Fruit fly (Drosophila melanogaster): ENCODE data around the gene Orct.

Gene Orct

DNA sequence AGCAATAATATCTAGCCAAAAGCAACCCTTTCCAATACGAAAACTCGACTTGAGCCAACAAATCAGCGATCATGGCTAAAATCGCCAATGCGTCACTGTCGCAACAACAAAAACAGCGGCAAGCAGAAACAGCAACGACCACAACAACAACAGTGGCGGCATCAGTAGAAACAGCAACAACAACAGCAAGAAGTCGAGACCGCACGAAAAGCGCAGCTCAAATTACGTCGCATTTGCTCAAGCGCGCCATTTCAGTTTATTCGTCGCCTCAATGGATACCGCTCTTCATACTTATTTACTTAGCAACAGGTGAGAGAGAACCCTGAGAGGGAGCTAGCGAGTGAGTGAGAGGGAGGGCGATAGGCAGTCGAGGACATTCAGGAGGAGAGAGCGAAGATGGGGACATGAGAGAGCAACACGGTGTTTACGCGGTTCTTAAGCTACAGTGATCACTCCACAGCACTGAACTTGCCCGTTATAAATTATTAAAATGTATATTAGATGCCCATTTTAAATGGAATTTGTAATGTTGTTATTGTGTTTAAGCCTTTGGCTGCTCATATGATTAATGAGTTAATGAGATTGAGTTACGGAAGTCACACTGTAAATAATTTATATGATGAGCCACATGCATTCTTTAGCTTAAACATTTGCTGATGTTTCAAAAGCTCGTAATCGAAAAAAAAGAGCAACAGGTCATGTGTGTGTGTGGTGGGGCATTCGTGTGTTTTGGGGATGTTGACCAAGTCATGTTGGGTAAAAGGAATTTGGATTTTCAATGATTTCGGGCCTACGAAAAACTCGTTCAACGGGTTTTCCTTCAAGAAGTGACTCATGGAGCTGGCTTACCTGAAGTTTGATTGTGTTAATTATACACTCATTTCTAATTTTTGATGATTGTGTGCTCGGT, 19.8 kb downstream of the Orct start (continued):
- TF ChIP-seq B-H1 (GFP tag; IDR thresholded peaks at IDR 0.05): peak; percentile 69
- peak; percentile 87 for TF ChIP-seq ara (GFP tag; IDR thresholded peaks at IDR 0.05)
- TF ChIP-seq YL-1 (GFP tag; optimal IDR thresholded peaks at IDR 0.05): no peak
- TF ChIP-seq CG12942 (GFP tag; optimal IDR thresholded peaks at IDR 0.05): peak; percentile 58
- TF ChIP-seq hb (GFP tag; IDR thresholded peaks at IDR 0.05; ENCODE audit: partially characterized antibody): no peak
- no peak for TF ChIP-seq Lpt (GFP tag; optimal IDR thresholded peaks at IDR 0.05)
- peak; percentile 79 for TF ChIP-seq fd3F (GFP tag; optimal IDR thresholded peaks at IDR 0.05)
- TF ChIP-seq bigmax (GFP tag; optimal IDR thresholded peaks at IDR 0.05): no peak
- TF ChIP-seq MESR4 (GFP tag; optimal IDR thresholded peaks at IDR 0.05): peak; percentile 4
- peak; percentile 98 for TF ChIP-seq grau (tag; optimal IDR thresholded peaks at IDR 0.05)
- no peak for TF ChIP-seq pzg (GFP tag; optimal IDR thresholded peaks at IDR 0.05)
- TF ChIP-seq tll (GFP tag; optimal IDR thresholded peaks at IDR 0.05): no peak
- peak; percentile 82 for TF ChIP-seq CG18599 (GFP tag; optimal IDR thresholded peaks at IDR 0.05)
- peak; percentile 75 for TF ChIP-seq mam (GFP tag; optimal IDR thresholded peaks at IDR 0.05)
- TF ChIP-seq Opbp (GFP tag; IDR thresholded peaks at IDR 0.05; ENCODE audit: partially characterized antibody): no peak
- no peak for TF ChIP-seq gfzf (GFP tag; optimal IDR thresholded peaks at IDR 0.05)
- TF ChIP-seq sim (GFP tag; IDR thresholded peaks at IDR 0.05): no peak
- TF ChIP-seq ems (GFP tag; optimal IDR thresholded peaks at IDR 0.05): peak; percentile 53
- no peak for TF ChIP-seq Jarid2 (GFP tag; optimal IDR thresholded peaks at IDR 0.05)
- peak; percentile 36 for TF ChIP-seq TFAM (GFP tag; optimal IDR thresholded peaks at IDR 0.05)
- TF ChIP-seq CG11696 (GFP tag; IDR thresholded peaks at IDR 0.05): peak; percentile 76
- peak; percentile 54 for TF ChIP-seq CG6813 (GFP tag; optimal IDR thresholded peaks at IDR 0.05)
- TF ChIP-seq CG10147 (GFP tag; optimal IDR thresholded peaks at IDR 0.05): peak; percentile 49
- peak; percentile 89 for TF ChIP-seq lmd (GFP tag; IDR thresholded peaks at IDR 0.05)
- no peak for TF ChIP-seq pan (optimal IDR thresholded peaks at IDR 0.05)
- peak in 1 of 2 experiments; percentile 88 for TF ChIP-seq pan (GFP tag; optimal IDR thresholded peaks at IDR 0.05 in 1 of 2, IDR thresholded peaks at IDR 0.05 in 1 of 2)
- TF ChIP-seq Hr78 (GFP tag; optimal IDR thresholded peaks at IDR 0.05): no peak
- TF ChIP-seq dpn (GFP tag; optimal IDR thresholded peaks at IDR 0.05): peak; percentile 76 to 81
- TF ChIP-seq CG3065 (GFP tag; optimal IDR thresholded peaks at IDR 0.05): peak; percentile 22
- TF ChIP-seq bsh (GFP tag; optimal IDR thresholded peaks at IDR 0.05): peak; percentile 82 to 90
- peak; percentile 34 for TF ChIP-seq NC2α (GFP tag; optimal IDR thresholded peaks at IDR 0.05)
- peak; percentile 96 for TF ChIP-seq Med (GFP tag)
- peak; percentile 52 for TF ChIP-seq CG11398 (GFP tag; optimal IDR thresholded peaks at IDR 0.05)
- peak; percentile 65 for TF ChIP-seq slp2 (GFP tag; optimal IDR thresholded peaks at IDR 0.05)
- peak; percentile 75 for TF ChIP-seq stc (GFP tag; IDR thresholded peaks at IDR 0.05)
- TF ChIP-seq gcm (GFP tag; optimal IDR thresholded peaks at IDR 0.05): peak; percentile 29
- peak; percentile 60 for TF ChIP-seq CG15601 (tag; optimal IDR thresholded peaks at IDR 0.05)
- TF ChIP-seq Lhr (GFP tag; optimal IDR thresholded peaks at IDR 0.05): peak; percentile 35
- peak; percentile 98 for TF ChIP-seq lbe (GFP tag; optimal IDR thresholded peaks at IDR 0.05)
- TF ChIP-seq Fer1 (GFP tag; optimal IDR thresholded peaks at IDR 0.05): peak; percentile 71
- TF ChIP-seq lab (GFP tag; optimal IDR thresholded peaks at IDR 0.05): peak; percentile 84
- TF ChIP-seq CG12155 (GFP tag; optimal IDR thresholded peaks at IDR 0.05): peak; percentile 81
- TF ChIP-seq pros (GFP tag; optimal IDR thresholded peaks at IDR 0.05): no peak
- peak; percentile 52 for TF ChIP-seq Bdp1 (GFP tag; optimal IDR thresholded peaks at IDR 0.05)
- no peak for TF ChIP-seq Dref (GFP tag; IDR thresholded peaks at IDR 0.05)
- TF ChIP-seq CG34224 (GFP tag; IDR thresholded peaks at IDR 0.05; ENCODE audit: partially characterized antibody): no peak
- TF ChIP-seq kah (GFP tag; optimal IDR thresholded peaks at IDR 0.05): peak; percentile 44
